Worm (Caenorhabditis elegans): ENCODE data around the gene tax-6.

- TF ChIP-seq mab-5 (tag; optimal IDR thresholded peaks at IDR 0.05): no peak
- TF ChIP-seq ceh-83 (GFP tag; optimal IDR thresholded peaks at IDR 0.05): no peak
- no peak for TF ChIP-seq nhr-237 (tag; optimal IDR thresholded peaks at IDR 0.05)
- TF ChIP-seq unc-62 (GFP tag; optimal IDR thresholded peaks at IDR 0.05): no peak
Observed at ce11 chrIV:10469494-10469893, 31.9 kb downstream of the tax-6 start, which contains the start of gene ugt-44.
